Fruit fly (Drosophila melanogaster) whole organism, embryonic: ENCODE measurements around the gene aos.

Experiments
- ATbp ChIP-seq: fragments of 200-800 bp; sonication (Bioruptor generic); optimal IDR thresholded peaks from 2 replicates; lab custom pipeline; 2017; ENCODE audit warnings: missing biosample characterization, mild to moderate bottlenecking, missing genetic modification characterization, missing genetic modification reagents
- Asciz ChIP-seq: fragments of 200-800 bp; sonication (Bioruptor generic); optimal IDR thresholded peaks from 2 replicates; lab custom pipeline; 2017; ENCODE audit warnings: missing biosample characterization, mild to moderate bottlenecking, missing genetic modification characterization, missing genetic modification reagents
- CG10321 ChIP-seq: fragments of 200-800 bp; sonication (Bioruptor generic); IDR thresholded peaks from 2 replicates; pipeline ENCODE4 v1.3.6; 2022; ENCODE audit warnings: missing biosample characterization, missing genetic modification characterization
- CG10543 ChIP-seq: fragments of 200-800 bp; sonication (Bioruptor generic); optimal IDR thresholded peaks from 3 replicates; lab custom pipeline; 2017; ENCODE audit warnings: missing biosample characterization, mild to moderate bottlenecking, missing genetic modification characterization, moderate library complexity
- CG11695 ChIP-seq: fragments of 200-800 bp; sonication (Bioruptor generic); IDR thresholded peaks from 3 replicates; pipeline ENCODE4 v1.3.6; 2022; ENCODE audit warnings: missing biosample characterization, missing genetic modification characterization
- CG12071 ChIP-seq: fragments of 200-800 bp; sonication (Bioruptor generic); optimal IDR thresholded peaks from 3 replicates; lab custom pipeline; 2018; ENCODE audit warnings: missing biosample characterization, mild to moderate bottlenecking, missing genetic modification characterization
- CG12769 ChIP-seq: fragments of 200-800 bp; sonication (Bioruptor generic); optimal IDR thresholded peaks from 2 replicates; lab custom pipeline; 2019; ENCODE audit warnings: missing biosample characterization, mild to moderate bottlenecking, missing genetic modification characterization, moderate library complexity
- CG13424 ChIP-seq: fragments of 200-800 bp; sonication (Bioruptor generic); optimal IDR thresholded peaks from 2 replicates; lab custom pipeline; 2019; ENCODE audit warnings: missing biosample characterization, mild to moderate bottlenecking, missing genetic modification characterization, moderate library complexity
- CG30431 ChIP-seq: fragments of 200-800 bp; sonication (Bioruptor generic); optimal IDR thresholded peaks from 2 replicates; lab custom pipeline; 2017; ENCODE audit warnings: missing biosample characterization, missing genetic modification characterization
- CG32772 ChIP-seq: fragments of 200-800 bp; sonication (Bioruptor generic); IDR thresholded peaks from 2 replicates; pipeline ENCODE4 v1.3.6; 2022; ENCODE audit warnings: missing biosample characterization, missing genetic modification characterization
- CG3838 ChIP-seq: fragments of 200-800 bp; sonication (Bioruptor generic); optimal IDR thresholded peaks from 3 replicates; lab custom pipeline; 2016; ENCODE audit warnings: missing biosample characterization, missing genetic modification characterization
- CG4328 ChIP-seq: fragments of 200-800 bp; sonication (Bioruptor generic); optimal IDR thresholded peaks from 3 replicates; lab custom pipeline; 2017; ENCODE audit warnings: missing biosample characterization, missing genetic modification reagents, missing genetic modification characterization
- CG6765 ChIP-seq: fragments of 200-800 bp; sonication (Bioruptor generic); optimal IDR thresholded peaks from 3 replicates; lab custom pipeline; 2017; ENCODE audit warnings: missing biosample characterization, mild to moderate bottlenecking, missing genetic modification characterization
- CG7372 ChIP-seq: fragments of 200-800 bp; sonication (Bioruptor generic); IDR thresholded peaks from 2 replicates; pipeline ENCODE4 v1.3.6; 2022; ENCODE audit warnings: missing biosample characterization, missing genetic modification characterization
- CG7556 ChIP-seq: fragments of 200-800 bp; sonication (Bioruptor generic); optimal IDR thresholded peaks from 2 replicates; lab custom pipeline; 2017; ENCODE audit warnings: missing biosample characterization, mild to moderate bottlenecking, missing genetic modification characterization
- CG8478 ChIP-seq: fragments of >200 bp; optimal IDR thresholded peaks from 2 replicates; lab custom pipeline; 2018
- CG9609 ChIP-seq: fragments of 200-800 bp; sonication (Bioruptor generic); optimal IDR thresholded peaks from 3 replicates; lab custom pipeline; 2016; ENCODE audit warnings: missing biosample characterization, missing genetic modification characterization
- CTCF ChIP-seq: fragments of 200-800 bp; sonication (Bioruptor generic); optimal IDR thresholded peaks from 2 replicates; lab custom pipeline; 2017; ENCODE audit warnings: missing biosample characterization, mild to moderate bottlenecking, missing genetic modification characterization, moderate library complexity
- CoRest ChIP-seq: fragments of 200-800 bp; sonication (Bioruptor generic); optimal IDR thresholded peaks from 3 replicates; lab custom pipeline; 2018; ENCODE audit warnings: missing biosample characterization, mild to moderate bottlenecking, missing genetic modification characterization, moderate library complexity
- Dp ChIP-seq: fragments of 200-800 bp; sonication (Bioruptor generic); optimal IDR thresholded peaks from 2 replicates; lab custom pipeline; 2018; ENCODE audit warnings: missing biosample characterization, mild to moderate bottlenecking, missing genetic modification characterization, moderate library complexity
- E2f2 ChIP-seq: fragments of 200-800 bp; sonication (Bioruptor generic); IDR thresholded peaks from 2 replicates; pipeline ENCODE4 v1.3.6; 2022; ENCODE audit warnings: missing biosample characterization, missing genetic modification characterization
- Eip74EF ChIP-seq, 2 experiments: fragments of 200-800 bp in 1 of 2; fragments of >200 bp in 1 of 2; sonication (Bioruptor generic) in 1 of 2; optimal IDR thresholded peaks; 2 replicates each; lab custom pipeline; 2017 to 2019; ENCODE audit warnings: missing biosample characterization in 2 of 2, missing genetic modification characterization in 2 of 2, mild to moderate bottlenecking in 1 of 2, moderate library complexity in 1 of 2
- MTF-1 ChIP-seq: fragments of 200-800 bp; sonication (Bioruptor generic); optimal IDR thresholded peaks from 2 replicates; lab custom pipeline; 2018; ENCODE audit warnings: missing biosample characterization, mild to moderate bottlenecking, missing genetic modification characterization, borderline replicate concordance
- NC2α ChIP-seq: fragments of 200-800 bp; sonication (Bioruptor generic); optimal IDR thresholded peaks from 2 replicates; lab custom pipeline; 2016; ENCODE audit warnings: missing biosample characterization, missing genetic modification characterization
- Oli ChIP-seq: fragments of 200-800 bp; sonication (Bioruptor generic); optimal IDR thresholded peaks from 2 replicates; lab custom pipeline; 2018; ENCODE audit warnings: missing biosample characterization, mild to moderate bottlenecking, missing genetic modification characterization, moderate library complexity
- Optix ChIP-seq: fragments of 200-800 bp; sonication (Bioruptor generic); IDR thresholded peaks from 3 replicates; pipeline ENCODE4 v1.3.6; 2022; ENCODE audit warnings: missing biosample characterization, missing genetic modification characterization
- Rx ChIP-seq: fragments of 200-800 bp; sonication (Bioruptor generic); IDR thresholded peaks from 2 replicates; pipeline ENCODE4 v1.3.6; 2022; ENCODE audit warnings: missing biosample characterization, missing genetic modification characterization
- Sry-β ChIP-seq: fragments of 200-800 bp; sonication (Bioruptor generic); optimal IDR thresholded peaks from 2 replicates; lab custom pipeline; 2018; ENCODE audit warnings: missing biosample characterization, mild to moderate bottlenecking, missing genetic modification characterization, moderate library complexity
- Trl ChIP-seq, 3 experiments: fragments of >200 bp in 2 of 3; fragments of 200-800 bp in 1 of 3; sonication (Bioruptor generic) in 1 of 3; optimal IDR thresholded peaks; 2 replicates in 1 of 3; 3 replicates in 2 of 3; lab custom pipeline; 2016 to 2017; ENCODE audit warnings: missing biosample characterization in 1 of 3, missing genetic modification characterization in 1 of 3
- chinmo ChIP-seq: fragments of 200-800 bp; sonication (Bioruptor generic); IDR thresholded peaks from 4 replicates; pipeline ENCODE4 v1.3.6; 2022; ENCODE audit warnings: missing biosample characterization, missing genetic modification characterization; ENCODE audit not compliant: partially characterized antibody
- danr ChIP-seq: fragments of 200-800 bp; sonication (Bioruptor generic); IDR thresholded peaks from 2 replicates; pipeline ENCODE4 v1.3.6; 2022; ENCODE audit warnings: missing biosample characterization, missing genetic modification characterization
- esg ChIP-seq: fragments of 200-800 bp; sonication (Bioruptor generic); conservative IDR thresholded peaks from 2 replicates; pipeline ENCODE4 v1.3.6; 2022; ENCODE audit warnings: missing biosample characterization, missing genetic modification characterization
- fd3F ChIP-seq: fragments of 200-800 bp; sonication (Bioruptor generic); optimal IDR thresholded peaks from 2 replicates; lab custom pipeline; 2018; ENCODE audit warnings: missing biosample characterization, mild to moderate bottlenecking, missing genetic modification characterization, moderate library complexity
- hb ChIP-seq: fragments of 200-800 bp; sonication (Bioruptor generic); IDR thresholded peaks from 3 replicates; pipeline ENCODE4 v1.3.6; 2022; ENCODE audit warnings: missing biosample characterization, missing genetic modification characterization; ENCODE audit not compliant: partially characterized antibody
- hkb ChIP-seq, 2 experiments: fragments of 200-800 bp in 1 of 2; fragments of >200 bp in 1 of 2; sonication (Bioruptor generic) in 1 of 2; IDR thresholded peaks in 1 of 2; optimal IDR thresholded peaks in 1 of 2; 2 replicates each; pipeline versions ENCODE4 v1.3.6 to Lab custom; 2017 to 2022; ENCODE audit warnings: missing biosample characterization in 1 of 2, missing genetic modification characterization in 1 of 2
- kah ChIP-seq: fragments of 200-800 bp; sonication (Bioruptor generic); optimal IDR thresholded peaks from 2 replicates; lab custom pipeline; 2018; ENCODE audit warnings: missing biosample characterization, mild to moderate bottlenecking, missing genetic modification characterization
- kni ChIP-seq: fragments of 200-800 bp; sonication (Bioruptor generic); optimal IDR thresholded peaks from 3 replicates; lab custom pipeline; 2017; ENCODE audit warnings: mild to moderate bottlenecking, missing biosample characterization, missing genetic modification reagents, missing genetic modification characterization
- lbe ChIP-seq: fragments of 200-800 bp; sonication (Bioruptor generic); optimal IDR thresholded peaks from 2 replicates; lab custom pipeline; 2016; ENCODE audit warnings: missing biosample characterization, mild to moderate bottlenecking, missing genetic modification characterization
- nerfin-1 ChIP-seq: fragments of 200-800 bp; sonication (Bioruptor generic); optimal IDR thresholded peaks from 3 replicates; lab custom pipeline; 2019; ENCODE audit warnings: missing biosample characterization, mild to moderate bottlenecking, missing genetic modification characterization, moderate library complexity
- odd ChIP-seq: fragments of 200-800 bp; sonication (Bioruptor generic); optimal IDR thresholded peaks from 2 replicates; lab custom pipeline; 2017; ENCODE audit warnings: missing biosample characterization, mild to moderate bottlenecking, missing genetic modification characterization
- pnt ChIP-seq: fragments of 200-800 bp; sonication (Bioruptor generic); optimal IDR thresholded peaks from 3 replicates; lab custom pipeline; 2016; ENCODE audit warnings: missing biosample characterization, missing genetic modification characterization
- psq ChIP-seq: fragments of 200-800 bp; sonication (Bioruptor generic); optimal IDR thresholded peaks from 2 replicates; lab custom pipeline; 2017; ENCODE audit warnings: missing biosample characterization, missing genetic modification characterization
- repo ChIP-seq: fragments of 200-800 bp; sonication (Bioruptor generic); optimal IDR thresholded peaks from 2 replicates; lab custom pipeline; 2016; ENCODE audit warnings: missing biosample characterization, missing genetic modification characterization
- sisA ChIP-seq: fragments of 200-800 bp; sonication (Bioruptor generic); IDR thresholded peaks from 2 replicates; pipeline ENCODE4 v1.3.6; 2022; ENCODE audit warnings: missing biosample characterization, missing genetic modification characterization
- sqz ChIP-seq: fragments of 200-800 bp; sonication (Bioruptor generic); optimal IDR thresholded peaks from 3 replicates; lab custom pipeline; 2018; ENCODE audit warnings: missing biosample characterization, mild to moderate bottlenecking, missing genetic modification characterization
- sug ChIP-seq: fragments of 200-800 bp; optimal IDR thresholded peaks from 2 replicates; lab custom pipeline; 2019; ENCODE audit warnings: missing biosample characterization, mild to moderate bottlenecking, missing genetic modification characterization, moderate library complexity
- toy ChIP-seq: fragments of 200-800 bp; sonication (Bioruptor generic); IDR thresholded peaks from 2 replicates; pipeline ENCODE4 v1.3.6; 2022; ENCODE audit warnings: missing biosample characterization, missing genetic modification characterization
- zen2 ChIP-seq: fragments of 200-800 bp; sonication (Bioruptor generic); IDR thresholded peaks from 3 replicates; pipeline ENCODE4 v1.3.6; 2022; ENCODE audit warnings: missing biosample characterization, missing genetic modification characterization; ENCODE audit not compliant: partially characterized antibody
- zfh1 ChIP-seq: fragments of 200-800 bp; sonication (Bioruptor generic); IDR thresholded peaks from 3 replicates; pipeline ENCODE4 v1.3.6; 2022; ENCODE audit warnings: missing biosample characterization, missing genetic modification characterization

Gene aos

DNA sequence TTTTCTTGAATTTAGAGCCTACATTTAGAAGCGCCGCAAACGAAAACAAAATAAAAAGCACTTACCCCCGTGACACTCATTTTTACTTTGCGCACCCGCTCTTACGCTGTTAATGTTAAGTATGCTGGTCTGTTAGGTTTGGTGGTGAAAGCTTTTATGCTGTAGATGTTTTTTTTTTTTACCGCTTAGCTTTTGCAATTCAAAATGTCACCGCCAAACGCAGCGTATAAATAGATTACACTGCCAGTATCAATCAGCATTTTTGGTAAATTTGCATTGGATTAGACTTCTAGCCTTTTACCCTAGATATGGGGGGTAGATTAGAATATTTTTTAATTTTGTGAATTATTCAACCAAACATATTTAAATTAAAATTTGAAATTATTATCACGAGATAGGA is 11.8 kb upstream of the aos start:
- peak; percentile 38 to 52 for TF ChIP-seq Trl (optimal IDR thresholded peaks at IDR 0.05; lab: Kevin White, UChicago)
- TF ChIP-seq Trl (GFP tag; optimal IDR thresholded peaks at IDR 0.05; lab: Kevin White, UChicago) = no peak
- TF ChIP-seq sqz (GFP tag; lab: Kevin White, UChicago) = peak; percentile 18
- TF ChIP-seq chinmo = 0 out of 4 replicates have a peak, but pooled peaks have one; percentile 37
- TF ChIP-seq E2f2 (GFP tag; lab: Robert Waterston, UW) = peak; percentile 85
- TF ChIP-seq CG7556 (GFP tag; lab: Kevin White, UChicago) = no peak
- no peak for TF ChIP-seq pnt (GFP tag; lab: Kevin White, UChicago)
- peak; percentile 73 for TF ChIP-seq Dp (GFP tag; lab: Kevin White, UChicago)
- peak; percentile 55; the same call in 1 of the 2 replicates for TF ChIP-seq CG32772 (GFP tag; lab: Robert Waterston, UW)
- TF ChIP-seq fd3F (GFP tag; lab: Kevin White, UChicago) = no peak

DNA sequence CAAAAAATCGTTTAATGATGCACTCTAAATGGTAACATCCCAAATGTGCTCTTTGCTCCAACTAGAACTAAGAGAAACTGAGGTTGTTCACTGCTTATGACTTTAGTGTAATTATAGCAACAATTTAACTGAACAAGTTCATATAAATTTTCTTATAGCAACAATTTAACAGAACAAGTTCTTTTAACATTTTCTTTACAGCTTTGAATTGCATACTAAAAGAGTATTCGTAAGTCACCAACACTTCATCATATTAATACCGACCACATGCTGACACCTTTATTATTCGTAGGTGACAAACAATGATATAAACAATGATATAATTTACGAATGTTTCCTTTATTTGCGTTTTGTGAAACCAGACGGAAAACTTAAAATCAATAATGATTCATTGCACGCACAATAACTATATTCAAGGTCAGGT is 11.2 kb upstream of the aos start:
- TF ChIP-seq Rx (GFP tag; lab: Robert Waterston, UW) = no peak
- no peak for TF ChIP-seq CG3838 (GFP tag; lab: Kevin White, UChicago)
- TF ChIP-seq kah (GFP tag; lab: Kevin White, UChicago) = no peak
- no peak for TF ChIP-seq CTCF (GFP tag; lab: Kevin White, UChicago)
- TF ChIP-seq CoRest (tag; lab: Kevin White, UChicago) = peak; percentile 18
- TF ChIP-seq CG9609 = no peak
- TF ChIP-seq zfh1 = no peak
- TF ChIP-seq CG11695 (GFP tag; lab: Robert Waterston, UW) = no peak
- no peak for TF ChIP-seq lbe (GFP tag; lab: Kevin White, UChicago)
- no peak for TF ChIP-seq sisA
- no peak for TF ChIP-seq esg
- no peak for TF ChIP-seq nerfin-1 (tag; lab: Kevin White, UChicago)
- TF ChIP-seq repo (GFP tag; lab: Kevin White, UChicago) = no peak
- no peak for TF ChIP-seq CG30431 (GFP tag; lab: Kevin White, UChicago)
- no peak for TF ChIP-seq CG10321 (GFP tag; lab: Robert Waterston, UW)
- no peak for TF ChIP-seq CG7372 (GFP tag; lab: Robert Waterston, UW)
- TF ChIP-seq Sry-β (GFP tag; lab: Kevin White, UChicago) = no peak
- TF ChIP-seq ATbp (GFP tag; lab: Kevin White, UChicago) = peak; percentile 53
- TF ChIP-seq toy (GFP tag; lab: Robert Waterston, UW) = no peak
- TF ChIP-seq psq (GFP tag; lab: Kevin White, UChicago) = no peak
- TF ChIP-seq CG13424 (tag; lab: Kevin White, UChicago) = no peak
- TF ChIP-seq NC2α (GFP tag; lab: Kevin White, UChicago) = no peak
- TF ChIP-seq CG12071 = peak; percentile 31
- no peak for TF ChIP-seq CG6765 (GFP tag; lab: Kevin White, UChicago)
- TF ChIP-seq hkb (optimal IDR thresholded peaks at IDR 0.05; lab: Kevin White, UChicago) = no peak
- TF ChIP-seq hkb (GFP tag; IDR thresholded peaks at IDR 0.05; lab: Robert Waterston, UW) = no peak
- peak; percentile 27 for TF ChIP-seq Oli
- peak; percentile 39 for TF ChIP-seq odd (GFP tag; lab: Kevin White, UChicago)
- no peak for TF ChIP-seq hb (GFP tag; lab: Robert Waterston, UW)
- TF ChIP-seq CG10543 (GFP tag; lab: Kevin White, UChicago) = peak; percentile 40
- TF ChIP-seq sug (tag; lab: Kevin White, UChicago) = no peak
- peak; percentile 29 for TF ChIP-seq Asciz (GFP tag; lab: Kevin White, UChicago)
- TF ChIP-seq zen2 (GFP tag; lab: Robert Waterston, UW) = no peak
- TF ChIP-seq CG8478 = no peak
- TF ChIP-seq Eip74EF (GFP tag; optimal IDR thresholded peaks at IDR 0.05; lab: Kevin White, UChicago) = peak in 1 of 2 experiments; percentile 32
- peak; percentile 23 for TF ChIP-seq CG12769 (tag; lab: Kevin White, UChicago)
- no peak for TF ChIP-seq CG4328 (GFP tag; lab: Kevin White, UChicago)
- TF ChIP-seq CG32772 (GFP tag; lab: Robert Waterston, UW) = no peak
- no peak for TF ChIP-seq danr (GFP tag; lab: Robert Waterston, UW)
- no peak for TF ChIP-seq kni (GFP tag; lab: Kevin White, UChicago)
- no peak for TF ChIP-seq Optix (GFP tag; lab: Robert Waterston, UW)
- no peak for TF ChIP-seq MTF-1
